Worm (Caenorhabditis elegans): ENCODE results near the gene cyp-14A3.

Gene cyp-14A3

DNA sequence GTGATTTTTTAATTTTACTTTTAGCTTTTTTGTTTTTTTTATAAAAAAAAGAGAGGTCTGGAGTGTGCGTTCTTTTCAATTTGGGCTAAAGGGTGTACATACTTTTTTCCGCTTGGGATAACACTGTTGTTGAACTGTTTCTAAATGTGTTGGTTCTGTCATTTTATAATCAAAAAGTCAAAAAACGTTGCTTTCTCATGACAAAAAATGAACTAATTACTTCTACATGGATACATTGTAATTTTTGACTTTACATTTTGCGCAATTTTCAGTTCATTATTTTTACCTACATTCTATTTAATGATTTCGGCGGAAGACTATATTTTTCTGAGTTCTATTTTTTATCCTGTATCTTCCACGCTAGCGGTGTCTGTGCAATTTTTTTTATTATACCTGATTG, 17.5 kb upstream of the cyp-14A3 start, which contains the start of gene srd-38:
Gene srd-38 (plus strand): TSS at position 301 of the 400 bp plus-strand sequence.
- no peak for TF ChIP-seq unc-62 (GFP tag; optimal IDR thresholded peaks at IDR 0.05)

DNA sequence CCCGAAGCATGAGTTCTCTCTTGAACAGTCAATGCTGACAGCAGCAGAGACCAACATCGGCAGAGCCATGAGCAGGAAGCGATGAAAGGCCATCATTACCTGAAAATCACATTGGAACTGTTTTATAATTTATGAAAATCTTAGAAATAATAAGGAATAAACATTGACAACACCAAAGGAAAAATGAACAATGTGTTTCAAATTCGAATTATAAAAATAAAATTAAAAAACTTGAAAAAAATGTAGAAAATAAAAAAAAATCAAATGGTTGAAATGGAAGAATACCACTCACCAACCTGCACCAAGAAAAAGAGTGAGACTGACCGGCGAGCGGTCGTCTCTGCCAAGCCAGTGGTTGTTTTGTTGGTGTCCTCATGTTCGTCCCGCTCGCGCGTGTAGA, 16.5 kb upstream of the cyp-14A3 start, which contains the start of gene R04D3.3:
Gene R04D3.3 (minus strand): TSS at position 101 of the 400 bp plus-strand sequence.
- TF ChIP-seq unc-62 (GFP tag; optimal IDR thresholded peaks at IDR 0.05): no peak

DNA sequence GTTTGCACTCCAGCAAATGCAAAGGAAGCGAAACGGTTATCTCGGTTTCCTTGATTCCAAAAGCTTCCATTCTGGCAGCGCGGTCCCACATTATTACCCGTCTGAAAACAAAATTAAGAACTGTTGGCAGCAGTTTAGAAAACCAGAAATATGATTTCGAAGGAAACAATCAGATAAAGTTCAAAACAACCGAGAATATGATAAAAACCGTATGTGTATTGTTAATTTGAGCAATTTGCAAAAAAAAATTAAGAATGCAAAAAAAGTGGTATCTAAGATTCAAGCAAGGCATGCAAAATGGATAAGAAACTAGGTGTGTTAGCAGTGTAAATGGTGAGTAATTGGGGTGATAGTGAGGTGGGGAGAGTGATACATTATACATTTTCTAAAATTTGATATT, 14.7 kb upstream of the cyp-14A3 start, which contains the start of gene R04D3.4:
Gene R04D3.4 (minus strand): TSS at position 101 of the 400 bp plus-strand sequence.
- no peak for TF ChIP-seq unc-62 (GFP tag; optimal IDR thresholded peaks at IDR 0.05)

DNA sequence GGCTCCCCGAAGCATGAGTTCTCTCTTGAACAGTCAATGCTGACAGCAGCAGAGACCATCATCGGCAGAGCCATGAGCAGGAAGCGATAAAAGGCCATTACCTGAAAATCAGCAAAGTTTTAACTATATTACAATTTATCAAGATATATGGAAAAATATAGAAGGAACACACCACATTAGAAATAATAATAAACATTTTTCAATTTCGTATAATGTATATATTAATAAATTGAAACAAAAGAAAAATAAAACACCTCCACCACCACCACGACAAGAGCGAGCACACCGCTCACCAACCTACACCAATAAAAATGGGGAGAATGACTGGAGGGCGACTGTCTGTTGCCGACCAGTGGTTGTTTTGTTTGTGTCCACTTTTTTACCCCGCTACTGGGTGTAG, 12.5 kb upstream of the cyp-14A3 start, which contains the start of gene R04D3.2:
Gene R04D3.2 (minus strand): TSS at position 101 of the 400 bp plus-strand sequence.
- TF ChIP-seq unc-62 (GFP tag; optimal IDR thresholded peaks at IDR 0.05): no peak

DNA sequence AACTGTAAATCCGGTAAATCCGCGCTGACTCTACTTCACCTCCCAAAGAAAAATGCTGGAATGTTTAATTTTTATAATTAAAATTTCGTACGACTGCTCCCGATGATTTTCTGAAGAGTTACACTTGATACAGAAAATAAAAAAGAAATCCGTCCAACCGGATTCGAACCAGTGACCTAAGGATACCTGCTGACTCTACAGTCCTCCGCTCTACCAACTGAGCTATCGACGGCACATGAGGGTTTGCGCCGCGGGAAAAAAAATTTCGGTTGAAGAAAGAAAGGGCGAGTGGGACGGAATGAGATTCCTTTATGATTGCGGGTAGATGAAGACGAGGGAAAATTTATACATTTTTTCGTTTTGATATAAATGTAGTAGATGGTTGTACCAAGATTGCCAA, 10.6 kb upstream of the cyp-14A3 start:
- TF ChIP-seq unc-62 (GFP tag; optimal IDR thresholded peaks at IDR 0.05): no peak

DNA sequence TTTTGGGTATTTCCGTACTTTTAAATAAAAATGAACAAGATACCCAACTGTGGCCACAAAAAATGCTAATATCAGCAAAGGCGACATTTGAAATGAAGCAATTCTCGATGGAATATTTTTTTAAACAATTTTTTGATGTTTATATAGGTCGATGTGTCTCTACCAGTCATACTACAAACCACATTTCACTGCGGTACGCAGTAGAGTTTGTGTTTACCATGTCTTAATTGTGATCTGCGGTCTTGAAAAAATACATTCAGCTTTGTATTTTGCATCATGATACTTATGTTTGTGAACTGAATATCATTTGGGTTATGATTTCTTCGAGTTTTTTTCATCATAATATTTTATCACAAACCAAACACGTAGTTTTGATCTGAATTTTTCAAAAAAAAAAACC, 10.1 kb upstream of the cyp-14A3 start, which contains the start of gene cyp-14A4:
Gene cyp-14A4 (minus strand): TSS at position 107 of the 400 bp plus-strand sequence.
- TF ChIP-seq unc-62 (GFP tag; optimal IDR thresholded peaks at IDR 0.05): no peak

DNA sequence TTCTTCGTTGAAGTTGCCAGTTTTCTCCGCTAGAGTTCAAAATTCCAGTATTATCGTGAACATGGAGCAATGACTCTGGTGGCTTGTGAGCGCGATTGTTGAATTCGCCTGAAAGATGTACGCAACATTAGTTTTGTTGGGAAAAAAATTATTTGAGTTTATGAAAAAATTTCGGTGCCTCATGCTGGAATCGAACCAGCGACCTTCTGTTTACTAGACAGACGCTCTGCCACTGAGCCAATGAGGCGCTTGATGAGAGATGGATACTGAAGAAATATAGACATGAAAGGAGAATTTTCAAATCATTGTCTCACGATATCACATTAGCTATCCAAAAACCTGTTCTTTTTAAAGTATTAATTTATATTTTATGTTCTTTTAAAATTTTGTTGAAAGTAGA, 9.5 kb upstream of the cyp-14A3 start:
- no peak for TF ChIP-seq unc-62 (GFP tag; optimal IDR thresholded peaks at IDR 0.05)

DNA sequence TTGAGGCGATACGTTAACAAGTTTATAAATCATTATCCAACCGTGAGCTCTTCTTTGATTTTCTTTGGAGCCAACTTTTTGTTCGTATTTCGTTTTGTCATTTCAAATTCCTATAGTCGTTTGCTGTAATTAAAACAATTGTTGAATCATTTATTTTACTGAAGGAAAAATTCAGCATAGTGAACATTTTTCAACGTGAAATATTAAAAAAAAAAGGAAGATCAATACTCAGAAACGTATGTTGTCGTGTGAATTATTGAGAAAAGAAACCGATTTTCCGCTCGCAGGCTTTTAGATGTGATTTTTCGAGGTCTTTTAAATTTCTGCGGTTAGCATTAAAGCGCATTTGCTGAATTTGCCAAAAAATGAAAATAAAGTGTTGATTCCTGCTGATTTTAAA, 4.9 kb upstream of the cyp-14A3 start, which contains the start of gene phf-33:
Gene phf-33 (minus strand): TSS at position 101 of the 400 bp plus-strand sequence.
- TF ChIP-seq unc-62 (GFP tag; optimal IDR thresholded peaks at IDR 0.05): no peak

DNA sequence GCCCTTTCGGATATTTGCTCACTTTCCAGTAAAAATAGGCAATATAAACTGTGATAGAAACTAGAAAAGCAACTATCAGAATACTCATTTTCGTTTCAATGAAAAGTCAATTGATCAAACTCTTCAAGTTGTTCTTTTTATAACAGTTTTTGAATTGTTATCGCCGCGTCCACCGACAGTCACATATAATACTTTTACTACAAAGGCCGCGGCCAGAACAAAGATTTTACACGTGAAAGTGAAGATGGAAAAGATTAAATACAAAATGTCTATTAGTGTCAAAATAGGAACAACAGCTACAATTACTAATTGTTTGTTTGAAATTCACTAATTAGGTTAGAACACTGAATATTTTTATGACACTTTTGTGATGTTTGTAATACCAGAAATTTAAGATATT, 4.4 kb downstream of the cyp-14A3 start, which contains the start of gene cyp-14A2:
Gene cyp-14A2 (minus strand): TSS at position 101 of the 400 bp plus-strand sequence.
- TF ChIP-seq unc-62 (GFP tag; optimal IDR thresholded peaks at IDR 0.05): no peak

DNA sequence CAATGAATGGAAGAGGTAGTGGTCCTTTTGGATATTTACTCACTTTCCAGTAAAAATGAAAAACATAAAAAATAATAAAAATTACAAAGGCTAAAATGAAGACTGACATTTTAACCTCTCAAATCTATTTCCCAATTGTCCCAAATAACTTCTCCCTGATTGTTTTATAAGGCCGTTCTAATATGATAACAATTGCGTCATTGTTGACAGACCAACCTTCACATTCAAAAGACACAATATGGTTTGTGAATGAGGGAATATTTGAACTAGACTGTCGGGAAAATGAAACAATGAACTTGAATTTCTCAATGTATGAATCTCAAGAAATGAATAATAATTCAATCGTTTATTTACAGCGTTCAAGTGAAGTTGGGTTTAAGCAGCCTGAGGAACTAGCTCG, 6.8 kb downstream of the cyp-14A3 start, which contains the start of gene cyp-14A1:
Gene cyp-14A1 (minus strand): TSS at position 126 of the 400 bp plus-strand sequence.
- no peak for TF ChIP-seq unc-62 (GFP tag; optimal IDR thresholded peaks at IDR 0.05)

DNA sequence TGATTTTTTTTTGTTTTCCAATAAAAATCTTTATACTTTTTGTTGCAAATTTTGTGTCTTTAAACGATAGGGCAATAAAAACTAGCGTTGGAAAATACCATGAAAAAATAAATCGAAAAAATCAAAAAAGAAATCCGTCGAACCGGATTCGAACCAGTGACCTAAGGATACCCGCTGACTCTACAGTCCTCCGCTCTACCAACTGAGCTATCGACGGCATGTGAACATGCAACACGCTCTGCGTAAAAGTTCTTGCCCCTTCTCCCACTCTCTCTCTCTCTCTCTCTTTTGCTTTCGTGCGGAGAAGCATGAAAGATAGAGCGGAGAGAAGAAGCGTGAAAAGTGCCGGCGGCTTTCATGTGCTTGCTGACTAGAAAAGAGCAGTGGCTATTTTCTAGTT, 9.5 kb downstream of the cyp-14A3 start:
- TF ChIP-seq unc-62 (GFP tag; optimal IDR thresholded peaks at IDR 0.05): no peak

DNA sequence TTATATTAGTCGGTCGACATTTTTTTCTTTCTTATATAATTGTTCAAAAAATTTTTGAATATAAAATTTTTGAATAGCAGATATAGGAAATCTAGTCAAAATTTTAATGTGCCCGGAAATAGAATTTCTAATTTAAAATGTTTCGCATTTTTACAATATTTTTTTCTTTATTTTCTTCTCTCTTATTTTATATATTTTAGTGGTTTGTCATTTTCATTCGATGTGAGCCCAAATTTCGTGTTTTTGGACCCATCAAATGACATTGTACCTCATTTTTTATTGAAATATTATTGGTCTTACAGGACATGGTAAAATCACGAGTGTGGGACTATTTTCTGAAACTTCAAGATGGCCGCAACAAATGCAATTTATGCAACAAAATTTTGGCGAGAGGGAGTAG, 11.8 kb downstream of the cyp-14A3 start, which contains the start of gene K09A11.1:
Gene K09A11.1 (plus strand): TSS at position 301 of the 400 bp plus-strand sequence.
- no peak for TF ChIP-seq unc-62 (GFP tag; optimal IDR thresholded peaks at IDR 0.05)

DNA sequence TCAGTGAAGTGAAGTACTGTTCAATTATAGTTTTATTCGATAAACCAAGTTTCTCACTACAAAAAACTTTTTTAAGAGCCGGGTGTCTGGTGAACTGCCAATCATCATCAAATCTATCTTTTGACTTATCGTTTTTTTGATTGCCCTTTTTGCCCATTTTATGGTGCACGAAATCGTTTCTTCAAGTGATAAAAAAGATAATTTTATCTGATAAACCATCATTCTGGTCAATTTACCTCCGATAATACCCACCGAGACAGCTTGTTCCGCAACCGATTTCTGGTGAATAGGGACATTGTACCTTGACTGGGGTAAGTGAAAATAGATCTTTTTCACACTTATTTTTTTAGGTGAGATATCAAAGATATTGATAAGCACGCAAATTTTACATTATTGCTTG, 16.4 kb downstream of the cyp-14A3 start, which contains the start of gene K08H2.10:
Gene K08H2.10 (plus strand): TSS at position 230 of the 400 bp plus-strand sequence.
- no peak for TF ChIP-seq unc-62 (GFP tag; optimal IDR thresholded peaks at IDR 0.05)

DNA sequence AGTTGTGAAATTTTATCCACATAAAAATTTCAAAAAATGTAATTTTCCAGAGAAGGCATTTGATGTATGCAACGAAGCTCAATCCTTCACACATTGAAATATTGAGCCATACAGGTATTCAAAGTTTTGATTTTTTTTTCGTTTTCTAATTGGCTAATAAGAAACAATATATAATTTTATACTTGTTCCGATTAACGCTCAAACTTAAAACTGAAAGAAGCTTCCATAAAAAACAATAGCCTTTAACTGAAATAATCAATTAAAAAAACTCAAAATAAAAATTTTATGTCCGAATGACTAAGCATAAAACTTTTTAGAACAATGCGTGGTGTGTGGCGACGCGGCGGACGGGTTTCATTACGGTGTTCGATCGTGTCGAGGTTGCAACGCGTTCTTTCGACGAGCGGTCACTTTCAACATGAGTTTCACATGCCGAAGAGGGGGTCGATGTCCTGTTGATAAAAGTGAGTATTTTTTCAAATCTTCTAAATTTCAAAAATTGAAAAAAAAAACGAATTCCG, 22.0 kb downstream of the cyp-14A3 start, which contains the start of gene nhr-32:
Gene nhr-32 (plus strand): TSS at position 51 of the 521 bp plus-strand sequence.
- TF ChIP-seq unc-62 (GFP tag; optimal IDR thresholded peaks at IDR 0.05): no peak

DNA sequence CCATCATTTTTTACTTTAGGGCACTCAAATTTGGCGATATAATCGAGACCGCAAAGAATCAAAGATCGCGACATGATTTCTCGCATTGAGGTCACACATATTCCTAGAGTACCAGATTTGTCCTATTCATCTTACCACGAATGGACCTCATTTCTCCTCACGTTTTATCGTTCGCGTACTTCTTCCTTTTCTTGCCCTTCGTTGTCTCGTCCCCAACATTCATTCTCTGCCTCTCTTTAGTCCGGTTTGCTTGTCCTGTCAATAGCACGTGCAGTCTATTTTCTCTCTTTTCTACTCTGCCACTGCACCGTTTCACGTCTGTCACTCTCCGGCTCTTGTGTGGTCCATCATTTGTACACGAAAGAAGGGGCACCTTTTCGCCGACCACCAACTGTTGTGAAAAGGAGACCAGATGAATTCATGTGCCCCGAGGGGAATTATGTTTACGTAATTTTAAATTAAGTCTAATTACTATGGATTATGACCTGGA, 22.6 kb downstream of the cyp-14A3 start:
- no peak for TF ChIP-seq unc-62 (GFP tag; optimal IDR thresholded peaks at IDR 0.05)

DNA sequence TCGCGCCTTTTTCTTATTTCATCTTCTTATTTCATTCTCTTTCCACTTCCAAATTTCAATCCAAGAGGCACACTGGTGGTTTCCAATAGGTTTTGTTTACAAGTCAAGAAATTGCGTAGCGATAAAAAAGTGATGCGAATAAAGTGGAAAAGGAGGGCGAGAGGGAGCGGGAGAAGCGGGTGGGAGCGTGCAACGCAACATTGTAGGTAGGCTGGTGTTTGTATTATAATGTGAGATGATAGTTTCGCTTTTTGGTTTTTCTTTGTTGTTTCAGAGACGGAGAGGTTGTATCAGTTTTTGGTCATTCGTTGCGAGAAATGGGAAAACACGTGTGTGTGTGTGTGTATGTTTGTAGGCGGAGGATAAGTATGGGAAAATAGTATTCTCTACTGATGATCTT, 23.8 kb downstream of the cyp-14A3 start:
- TF ChIP-seq unc-62 (GFP tag; optimal IDR thresholded peaks at IDR 0.05): no peak

DNA sequence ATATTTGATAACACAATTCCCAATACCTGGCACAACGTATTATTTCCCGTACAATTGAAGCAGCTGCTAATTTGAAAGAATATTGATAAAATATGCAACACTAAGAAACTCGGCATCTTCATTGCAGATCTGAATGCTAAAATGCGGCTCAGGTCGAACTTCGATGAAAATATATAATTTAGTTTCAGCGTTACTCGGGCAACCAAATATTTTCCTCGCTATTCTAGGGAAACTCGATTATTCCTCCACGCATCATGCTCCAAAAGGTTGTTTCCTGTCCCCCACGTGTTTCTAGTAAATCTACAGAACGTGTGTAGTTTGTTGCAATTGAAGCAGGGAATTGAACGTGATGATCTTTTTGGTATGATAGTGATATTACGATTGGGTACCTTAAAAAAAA, 24.9 kb downstream of the cyp-14A3 start:
- TF ChIP-seq unc-62 (GFP tag; optimal IDR thresholded peaks at IDR 0.05): no peak

All from whole organism, dauer.